Fruit fly (Drosophila melanogaster) whole organism, embryonic: ENCODE data around the gene TwdlP.

Experiments used
- Adf1 ChIP-seq: fragments of 200-800 bp; sonication (Bioruptor generic); IDR thresholded peaks from 2 replicates; pipeline ENCODE4 v1.3.6; 2022; ENCODE audit warnings: missing biosample characterization, missing genetic modification characterization
- Atf-2 ChIP-seq: fragments of 200-800 bp; sonication (Bioruptor generic); optimal IDR thresholded peaks from 2 replicates; lab custom pipeline; 2016; ENCODE audit warnings: missing biosample characterization, missing genetic modification characterization
- B-H1 ChIP-seq: fragments of 200-800 bp; sonication (Bioruptor generic); IDR thresholded peaks from 3 replicates; pipeline ENCODE4 v1.3.6; 2022; ENCODE audit warnings: missing biosample characterization, missing genetic modification characterization
- CG11247 ChIP-seq: fragments of 200-800 bp; sonication (Bioruptor generic); IDR thresholded peaks from 2 replicates; pipeline ENCODE4 v1.3.6; 2022; ENCODE audit warnings: missing biosample characterization, missing genetic modification characterization
- CG12219 ChIP-seq: fragments of 200-800 bp; sonication (Bioruptor generic); optimal IDR thresholded peaks from 3 replicates; lab custom pipeline; 2018; ENCODE audit warnings: missing biosample characterization, mild to moderate bottlenecking, missing genetic modification characterization
- CG12942 ChIP-seq: fragments of 200-800 bp; sonication (Bioruptor generic); optimal IDR thresholded peaks from 3 replicates; lab custom pipeline; 2016; ENCODE audit warnings: missing biosample characterization, missing genetic modification characterization
- CG14014 ChIP-seq: fragments of 200-800 bp; sonication (Bioruptor generic); IDR thresholded peaks from 2 replicates; pipeline ENCODE4 v1.3.6; 2022; ENCODE audit warnings: missing biosample characterization, missing genetic modification characterization
- CG15269 ChIP-seq: fragments of 200-800 bp; sonication (Bioruptor generic); optimal IDR thresholded peaks from 2 replicates; lab custom pipeline; 2018; ENCODE audit warnings: missing biosample characterization, mild to moderate bottlenecking, missing genetic modification characterization, moderate library complexity
- CG15601 ChIP-seq: fragments of 200-800 bp; sonication (Bioruptor generic); optimal IDR thresholded peaks from 3 replicates; lab custom pipeline; 2019; ENCODE audit warnings: missing biosample characterization, mild to moderate bottlenecking, missing genetic modification characterization, moderate library complexity
- CG32767 ChIP-seq: fragments of 200-800 bp; sonication (Bioruptor generic); IDR thresholded peaks from 2 replicates; pipeline ENCODE4 v1.3.6; 2022; ENCODE audit warnings: missing biosample characterization, missing genetic modification characterization
- CG32772 ChIP-seq: fragments of 200-800 bp; sonication (Bioruptor generic); IDR thresholded peaks from 2 replicates; pipeline ENCODE4 v1.3.6; 2022; ENCODE audit warnings: missing biosample characterization, missing genetic modification characterization
- CG3407 ChIP-seq: fragments of 200-800 bp; sonication (Bioruptor generic); optimal IDR thresholded peaks from 2 replicates; lab custom pipeline; 2018; ENCODE audit warnings: missing biosample characterization, mild to moderate bottlenecking, missing genetic modification characterization
- CG34422 ChIP-seq: fragments of 200-800 bp; sonication (Bioruptor generic); IDR thresholded peaks from 3 replicates; pipeline ENCODE4 v1.3.6; 2022; ENCODE audit warnings: missing biosample characterization, missing genetic modification characterization
- CG3847 ChIP-seq: fragments of 200-800 bp; sonication (Bioruptor generic); IDR thresholded peaks from 2 replicates; pipeline ENCODE4 v1.3.6; 2022; ENCODE audit warnings: missing biosample characterization, missing genetic modification characterization
- CG3995 ChIP-seq: fragments of 200-800 bp; sonication (Bioruptor generic); optimal IDR thresholded peaks from 3 replicates; lab custom pipeline; 2016; ENCODE audit warnings: missing biosample characterization, missing genetic modification characterization
- CG5180 ChIP-seq: fragments of 200-800 bp; sonication (Bioruptor generic); optimal IDR thresholded peaks from 3 replicates; lab custom pipeline; 2017; ENCODE audit warnings: missing biosample characterization, missing genetic modification characterization, mild to moderate bottlenecking, moderate library complexity, missing genetic modification reagents
- CG5245 ChIP-seq: fragments of 200-800 bp; sonication (Bioruptor generic); optimal IDR thresholded peaks from 3 replicates; lab custom pipeline; 2016; ENCODE audit warnings: missing biosample characterization, missing genetic modification characterization
- CG6689 ChIP-seq: fragments of 200-800 bp; sonication (Bioruptor generic); IDR thresholded peaks from 2 replicates; pipeline ENCODE4 v1.3.6; 2022; ENCODE audit warnings: missing biosample characterization, missing genetic modification characterization
- CG9727 ChIP-seq: fragments of 200-800 bp; sonication (Bioruptor generic); optimal IDR thresholded peaks from 3 replicates; lab custom pipeline; 2017; ENCODE audit warnings: missing biosample characterization, mild to moderate bottlenecking, missing genetic modification characterization
- CG9817 ChIP-seq: fragments of 200-800 bp; sonication (Bioruptor generic); optimal IDR thresholded peaks from 2 replicates; lab custom pipeline; 2018; ENCODE audit warnings: missing biosample characterization, mild to moderate bottlenecking, missing genetic modification characterization, moderate library complexity
- D ChIP-seq, 2 experiments: fragments of 200-800 bp in 1 of 2; fragments of >200 bp in 1 of 2; sonication (Bioruptor generic) in 1 of 2; optimal IDR thresholded peaks; 2 replicates in 1 of 2; 3 replicates in 1 of 2; lab custom pipeline; 2017; ENCODE audit warnings: mild to moderate bottlenecking in 1 of 2, missing biosample characterization in 1 of 2, missing genetic modification characterization in 1 of 2, missing genetic modification reagents in 1 of 2
- Doc2 ChIP-seq: fragments of 200-800 bp; sonication (Bioruptor generic); IDR thresholded peaks from 2 replicates; pipeline ENCODE4 v1.3.6; 2022; ENCODE audit warnings: missing biosample characterization, missing genetic modification characterization
- Ets97D ChIP-seq: fragments of 200-800 bp; sonication (Bioruptor generic); optimal IDR thresholded peaks from 3 replicates; lab custom pipeline; 2016; ENCODE audit warnings: missing biosample characterization, missing genetic modification characterization
- Fer3 ChIP-seq: fragments of 200-800 bp; sonication (Bioruptor generic); optimal IDR thresholded peaks from 2 replicates; lab custom pipeline; 2018; ENCODE audit warnings: missing biosample characterization, mild to moderate bottlenecking, missing genetic modification characterization, moderate library complexity
- H15 ChIP-seq: fragments of 200-800 bp; sonication (Bioruptor generic); IDR thresholded peaks from 3 replicates; pipeline ENCODE4 v1.3.6; 2022; ENCODE audit warnings: missing biosample characterization, missing genetic modification characterization
- HLH54F ChIP-seq: fragments of 200-800 bp; sonication (Bioruptor generic); optimal IDR thresholded peaks from 3 replicates; lab custom pipeline; 2016; ENCODE audit warnings: missing biosample characterization, missing genetic modification characterization
- Hr3 ChIP-seq: fragments of 200-800 bp; sonication (Bioruptor generic); optimal IDR thresholded peaks from 3 replicates; lab custom pipeline; 2016; ENCODE audit warnings: missing biosample characterization, missing genetic modification characterization
- Lim3 ChIP-seq: fragments of 200-800 bp; sonication (Bioruptor generic); IDR thresholded peaks from 2 replicates; pipeline ENCODE4 v1.3.6; 2022; ENCODE audit warnings: missing biosample characterization, missing genetic modification characterization
- Meics ChIP-seq: fragments of 200-800 bp; sonication (Bioruptor generic); optimal IDR thresholded peaks from 2 replicates; lab custom pipeline; 2017; ENCODE audit warnings: missing biosample characterization, mild to moderate bottlenecking, missing genetic modification characterization
- Sry-β ChIP-seq: fragments of 200-800 bp; sonication (Bioruptor generic); optimal IDR thresholded peaks from 2 replicates; lab custom pipeline; 2018; ENCODE audit warnings: missing biosample characterization, mild to moderate bottlenecking, missing genetic modification characterization, moderate library complexity
- Trl ChIP-seq, 3 experiments: fragments of >200 bp in 2 of 3; fragments of 200-800 bp in 1 of 3; sonication (Bioruptor generic) in 1 of 3; optimal IDR thresholded peaks; 2 replicates in 1 of 3; 3 replicates in 2 of 3; lab custom pipeline; 2016 to 2017; ENCODE audit warnings: missing biosample characterization in 1 of 3, missing genetic modification characterization in 1 of 3
- al ChIP-seq: fragments of 200-800 bp; sonication (Bioruptor generic); IDR thresholded peaks from 2 replicates; pipeline ENCODE4 v1.3.6; 2022; ENCODE audit warnings: missing biosample characterization, missing genetic modification characterization
- az2 ChIP-seq: fragments of 200-800 bp; sonication (Bioruptor generic); optimal IDR thresholded peaks from 3 replicates; lab custom pipeline; 2016; ENCODE audit warnings: missing biosample characterization, missing genetic modification characterization
- esg ChIP-seq: fragments of 200-800 bp; sonication (Bioruptor generic); conservative IDR thresholded peaks from 2 replicates; pipeline ENCODE4 v1.3.6; 2022; ENCODE audit warnings: missing biosample characterization, missing genetic modification characterization
- ewg ChIP-seq: fragments of 200-800 bp; sonication (Bioruptor generic); optimal IDR thresholded peaks from 3 replicates; lab custom pipeline; 2017; ENCODE audit warnings: mild to moderate bottlenecking, missing biosample characterization, missing genetic modification reagents, missing genetic modification characterization
- gro ChIP-seq: fragments of 200-800 bp; sonication (Bioruptor generic); optimal IDR thresholded peaks from 2 replicates; lab custom pipeline; 2016; ENCODE audit warnings: missing biosample characterization, missing genetic modification characterization
- hkb ChIP-seq, 2 experiments: fragments of 200-800 bp in 1 of 2; fragments of >200 bp in 1 of 2; sonication (Bioruptor generic) in 1 of 2; IDR thresholded peaks in 1 of 2; optimal IDR thresholded peaks in 1 of 2; 2 replicates each; pipeline versions ENCODE4 v1.3.6 to Lab custom; 2017 to 2022; ENCODE audit warnings: missing biosample characterization in 1 of 2, missing genetic modification characterization in 1 of 2
- ind ChIP-seq: fragments of 200-800 bp; sonication (Bioruptor generic); optimal IDR thresholded peaks from 3 replicates; lab custom pipeline; 2016; ENCODE audit warnings: missing biosample characterization, missing genetic modification characterization
- lab ChIP-seq: fragments of 200-800 bp; sonication (Bioruptor generic); optimal IDR thresholded peaks from 3 replicates; lab custom pipeline; 2017; ENCODE audit warnings: missing biosample characterization, missing genetic modification characterization, mild to moderate bottlenecking, moderate library complexity, missing genetic modification reagents
- p53 ChIP-seq: fragments of 200-800 bp; sonication (Bioruptor generic); optimal IDR thresholded peaks from 2 replicates; lab custom pipeline; 2016; ENCODE audit warnings: missing biosample characterization, missing genetic modification characterization
- pan ChIP-seq, 4 experiments: fragments of >200 bp in 3 of 4; fragments of 200-800 bp in 1 of 4; sonication (Bioruptor generic) in 1 of 4; optimal IDR thresholded peaks in 3 of 4; IDR thresholded peaks in 1 of 4; 2 replicates each; pipeline versions ENCODE4 v1.3.6 to Lab custom; 2017 to 2022; ENCODE audit warnings: missing biosample characterization in 2 of 4, missing genetic modification characterization in 2 of 4, mixed read lengths in 1 of 4
- pho ChIP-seq: fragments of 200-800 bp; sonication (Bioruptor generic); optimal IDR thresholded peaks from 2 replicates; lab custom pipeline; 2016; ENCODE audit warnings: missing biosample characterization, missing genetic modification characterization
- prd ChIP-seq, 3 experiments: fragments of >200 bp in 2 of 3; fragments of 200-800 bp in 1 of 3; sonication (Bioruptor generic) in 1 of 3; optimal IDR thresholded peaks in 2 of 3; IDR thresholded peaks in 1 of 3; 2 replicates in 2 of 3; 3 replicates in 1 of 3; pipeline versions ENCODE4 v1.3.6 to Lab custom; 2017 to 2022; ENCODE audit warnings: missing biosample characterization in 1 of 3, missing genetic modification characterization in 1 of 3
- sens ChIP-seq: fragments of 200-800 bp; sonication (Bioruptor generic); peaks from one replicate; lab custom pipeline; 2016; ENCODE audit warnings: missing biosample characterization, missing genetic modification characterization
- seq ChIP-seq: fragments of 200-800 bp; sonication (Bioruptor generic); IDR thresholded peaks from 2 replicates; pipeline ENCODE4 v1.3.6; 2022; ENCODE audit warnings: missing biosample characterization, missing genetic modification characterization
- stc ChIP-seq: fragments of 200-800 bp; sonication (Bioruptor generic); IDR thresholded peaks from 2 replicates; pipeline ENCODE4 v1.3.6; 2022; ENCODE audit warnings: missing biosample characterization, missing genetic modification characterization
- stwl ChIP-seq: fragments of 200-800 bp; sonication (Bioruptor generic); optimal IDR thresholded peaks from 3 replicates; lab custom pipeline; 2018; ENCODE audit warnings: missing biosample characterization, mild to moderate bottlenecking, missing genetic modification characterization, moderate library complexity
- zfh2 ChIP-seq: fragments of 200-800 bp; sonication (Bioruptor generic); optimal IDR thresholded peaks from 2 replicates; lab custom pipeline; 2016; ENCODE audit warnings: missing biosample characterization, missing genetic modification characterization

Gene TwdlP

DNA sequence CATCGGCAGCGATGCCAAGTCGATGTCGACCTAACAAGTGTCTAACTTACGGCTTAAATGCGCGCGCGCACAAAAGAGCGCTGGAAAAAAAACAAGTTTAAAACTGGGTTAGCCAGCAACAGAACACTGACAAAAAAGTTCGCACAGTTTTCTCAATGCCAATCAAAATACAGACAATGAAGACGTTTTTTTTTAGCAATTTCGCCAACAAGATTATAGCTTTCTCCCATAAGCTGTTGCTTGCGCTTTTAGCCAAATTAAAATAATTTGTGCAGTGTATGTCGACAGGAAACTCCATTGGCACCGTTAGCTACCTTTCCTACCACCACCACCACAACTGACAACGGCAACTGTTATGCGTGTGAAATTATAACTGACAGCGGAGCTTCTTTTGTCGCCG, 33.4 kb upstream of the TwdlP start (continued):
- TF ChIP-seq lab (GFP tag; lab: Kevin White, UChicago) (peak; percentile 74), stc (GFP tag; lab: Robert Waterston, UW) (peak; percentile 40; the same call in 1 of the 2 replicates), CG32772 (GFP tag; lab: Robert Waterston, UW) (peak; percentile 48; the same call in 1 of the 2 replicates), Adf1 (GFP tag; lab: Robert Waterston, UW) (no peak), CG3407 (GFP tag; lab: Kevin White, UChicago) (peak; percentile 4), pan (optimal IDR thresholded peaks at IDR 0.05; lab: Kevin White, UChicago) (no peak), pan (GFP tag; optimal IDR thresholded peaks at IDR 0.05 in 1 of 2, IDR thresholded peaks at IDR 0.05 in 1 of 2) (peak in 1 of 2 experiments; percentile 79), ind (GFP tag; lab: Kevin White, UChicago) (peak; percentile 66), HLH54F (GFP tag; lab: Kevin White, UChicago) (peak; percentile 44), CG14014 (GFP tag; lab: Robert Waterston, UW) (peak; percentile 65), stwl (tag; lab: Kevin White, UChicago) (no peak), B-H1 (GFP tag; lab: Robert Waterston, UW) (peak; percentile 52; the same call in 2 of the 3 replicates), Atf-2 (GFP tag; lab: Kevin White, UChicago) (peak; percentile 1), ewg (GFP tag; lab: Kevin White, UChicago) (peak; percentile 51), prd (optimal IDR thresholded peaks at IDR 0.05; lab: Kevin White, UChicago) (no peak), prd (GFP tag; IDR thresholded peaks at IDR 0.05; lab: Robert Waterston, UW) (peak; percentile 62; the same call in 2 of the 3 replicates), Hr3 (GFP tag; lab: Kevin White, UChicago) (peak; percentile 25), Trl (optimal IDR thresholded peaks at IDR 0.05; lab: Kevin White, UChicago) (no peak), Trl (GFP tag; optimal IDR thresholded peaks at IDR 0.05; lab: Kevin White, UChicago) (peak; percentile 41), sens (peak; percentile 88), CG32767 (GFP tag; lab: Robert Waterston, UW) (peak; percentile 48), Doc2 (GFP tag; lab: Robert Waterston, UW) (peak; percentile 9; the same call in 1 of the 2 replicates), CG6689 (GFP tag; lab: Robert Waterston, UW) (peak; percentile 69), hkb (optimal IDR thresholded peaks at IDR 0.05; lab: Kevin White, UChicago) (no peak), hkb (GFP tag; IDR thresholded peaks at IDR 0.05; lab: Robert Waterston, UW) (peak; percentile 69), CG34422 (0 out of 3 replicates have a peak, but pooled peaks have one; percentile 35), D (optimal IDR thresholded peaks at IDR 0.05; lab: Kevin White, UChicago) (no peak), D (GFP tag; optimal IDR thresholded peaks at IDR 0.05; lab: Kevin White, UChicago) (peak; percentile 16), Fer3 (tag; lab: Kevin White, UChicago) (peak; percentile 57), CG15601 (tag; lab: Kevin White, UChicago) (no peak), CG3995 (no peak), CG5180 (GFP tag; lab: Kevin White, UChicago) (peak; percentile 31), CG3847 (GFP tag; lab: Robert Waterston, UW) (peak; percentile 39; the same call in 1 of the 2 replicates), Ets97D (GFP tag; lab: Kevin White, UChicago) (no peak), zfh2 (GFP tag; lab: Kevin White, UChicago) (peak; percentile 45), CG9817 (peak; percentile 19), esg (peak; percentile 71), CG11247 (GFP tag; lab: Robert Waterston, UW) (no peak), pho (GFP tag; lab: Kevin White, UChicago) (peak; percentile 21), gro (peak; percentile 52), p53 (GFP tag; lab: Kevin White, UChicago) (no peak), seq (peak; percentile 60; the same call in 1 of the 2 replicates), Meics (GFP tag; lab: Kevin White, UChicago) (peak; percentile 65), CG5245 (GFP tag; lab: Kevin White, UChicago) (peak; percentile 30), CG9727 (GFP tag; lab: Kevin White, UChicago) (peak; percentile 39), az2 (GFP tag; lab: Kevin White, UChicago) (peak; percentile 35), Lim3 (0 out of 2 replicates have a peak, but pooled peaks have one; percentile 6), Sry-β (no peak), CG15269 (tag; lab: Kevin White, UChicago) (peak; percentile 56), al (GFP tag; lab: Robert Waterston, UW) (0 out of 2 replicates have a peak, but pooled peaks have one; percentile 21), H15 (GFP tag; lab: Robert Waterston, UW) (0 out of 3 replicates have a peak, but pooled peaks have one; percentile 29), CG12942 (GFP tag; lab: Kevin White, UChicago) (peak; percentile 11), CG12219 (GFP tag; lab: Kevin White, UChicago) (peak; percentile 3)
